Worm (Caenorhabditis elegans): ENCODE measurements around the gene nhr-281.

DNA sequence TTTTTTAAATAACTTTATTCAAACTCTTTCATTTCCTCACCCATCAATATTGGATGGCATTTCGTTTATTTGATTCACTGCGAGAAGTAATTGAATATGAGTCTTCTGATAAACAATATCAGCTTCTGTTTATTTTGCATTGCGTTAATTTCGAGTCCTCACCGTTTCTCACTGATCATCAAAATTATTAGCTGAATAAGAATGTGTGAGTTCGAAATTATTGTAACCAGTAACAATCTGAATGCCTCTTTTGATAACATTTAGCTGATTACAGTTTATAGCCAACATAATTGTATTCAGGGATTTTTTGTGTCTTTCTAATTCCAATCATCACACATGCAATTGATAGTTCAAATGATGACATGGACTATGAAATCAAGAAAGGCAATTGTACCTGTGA lies 28.0 kb downstream of the nhr-281 start, which contains the start of gene F16B12.1:
- TF ChIP-seq jun-1 (tag; optimal IDR thresholded peaks at IDR 0.05) (no peak), unc-39 (tag; optimal IDR thresholded peaks at IDR 0.05) (no peak), tra-1 (GFP tag; IDR thresholded peaks at IDR 0.05) (no peak), nhr-11 (tag; optimal IDR thresholded peaks at IDR 0.05) (no peak), ztf-11 (tag; optimal IDR thresholded peaks at IDR 0.05) (no peak), duxl-1 (tag; optimal IDR thresholded peaks at IDR 0.05; ENCODE audit: poor library complexity) (no peak), nhr-237 (tag; optimal IDR thresholded peaks at IDR 0.05) (no peak), aly-2 (tag; optimal IDR thresholded peaks at IDR 0.05) (no peak), pha-4 (GFP tag; IDR thresholded peaks at IDR 0.05) (no peak), pha-4 (tag; optimal IDR thresholded peaks at IDR 0.05) (no peak), fkh-10 (GFP tag; optimal IDR thresholded peaks at IDR 0.05) (no peak), daf-12 (tag; optimal IDR thresholded peaks at IDR 0.05) (no peak), lsy-2 (tag; optimal IDR thresholded peaks at IDR 0.05) (no peak)
